Fruit fly (Drosophila melanogaster) whole organism, prepupa: ENCODE data around the gene CG31102.
A peak's percentile ranks its signal among the peaks of the same experiment; 100 is the strongest.

Experiments used
- Blimp-1 ChIP-seq: fragments of 200-800 bp; sonication (Bioruptor generic); optimal IDR thresholded peaks from 3 replicates; lab custom pipeline; 2017; ENCODE audit warnings: missing biosample characterization, missing genetic modification characterization, mild to moderate bottlenecking, moderate library complexity, missing genetic modification reagents
- CG10631 ChIP-seq: fragments of 200-800 bp; sonication (Bioruptor generic); optimal IDR thresholded peaks from 2 replicates; lab custom pipeline; 2016; ENCODE audit warnings: missing biosample characterization, missing genetic modification characterization
- CG11294 ChIP-seq: fragments of 200-800 bp; sonication (Bioruptor generic); IDR thresholded peaks from 2 replicates; pipeline ENCODE4 v1.3.6; 2022; ENCODE audit warnings: missing biosample characterization, missing genetic modification characterization
- CG1621 ChIP-seq: fragments of 200-800 bp; sonication (Bioruptor generic); optimal IDR thresholded peaks from 3 replicates; lab custom pipeline; 2018; ENCODE audit warnings: missing biosample characterization, mild to moderate bottlenecking, missing genetic modification characterization
- CG31627 ChIP-seq: fragments of 200-800 bp; sonication (Bioruptor generic); optimal IDR thresholded peaks from 3 replicates; lab custom pipeline; 2016; ENCODE audit warnings: missing biosample characterization, missing genetic modification characterization
- CG34406 ChIP-seq: fragments of 200-800 bp; sonication (Bioruptor generic); optimal IDR thresholded peaks from 3 replicates; lab custom pipeline; 2016; ENCODE audit warnings: missing biosample characterization, missing genetic modification characterization
- CG6792 ChIP-seq: fragments of 200-800 bp; sonication (Bioruptor generic); optimal IDR thresholded peaks from 3 replicates; lab custom pipeline; 2016; ENCODE audit warnings: missing biosample characterization, missing genetic modification characterization
- CG8319 ChIP-seq: fragments of 200-800 bp; sonication (Bioruptor generic); optimal IDR thresholded peaks from 3 replicates; lab custom pipeline; 2016; ENCODE audit warnings: missing biosample characterization, missing genetic modification characterization
- Eip75B ChIP-seq: fragments of 200-800 bp; sonication (Bioruptor generic); optimal IDR thresholded peaks from 3 replicates; lab custom pipeline; 2016; ENCODE audit warnings: missing biosample characterization, missing genetic modification characterization
- Eip78C ChIP-seq: fragments of 200-800 bp; sonication (Bioruptor generic); peaks from one replicate; lab custom pipeline; 2016; ENCODE audit warnings: missing biosample characterization, missing genetic modification characterization
- Ets21C ChIP-seq: fragments of 200-800 bp; sonication (Bioruptor generic); optimal IDR thresholded peaks from 3 replicates; lab custom pipeline; 2016; ENCODE audit warnings: missing biosample characterization, missing genetic modification characterization
- Hr38 ChIP-seq: sonication (Bioruptor generic); optimal IDR thresholded peaks from 2 replicates; lab custom pipeline; 2016; ENCODE audit warnings: missing biosample characterization, missing genetic modification characterization
- Hr39 ChIP-seq: fragments of 200-800 bp; sonication (Bioruptor generic); optimal IDR thresholded peaks from 2 replicates; lab custom pipeline; 2016; ENCODE audit warnings: missing biosample characterization, missing genetic modification characterization
- Hr4 ChIP-seq: fragments of 200-800 bp; sonication (Bioruptor generic); optimal IDR thresholded peaks from 3 replicates; lab custom pipeline; 2016; ENCODE audit warnings: missing biosample characterization, missing genetic modification characterization
- Lpt ChIP-seq: fragments of 200-800 bp; sonication (Bioruptor generic); optimal IDR thresholded peaks from 3 replicates; lab custom pipeline; 2016; ENCODE audit warnings: missing biosample characterization, missing genetic modification characterization
- Met ChIP-seq: fragments of 200-800 bp; sonication (Bioruptor generic); optimal IDR thresholded peaks from 3 replicates; lab custom pipeline; 2016; ENCODE audit warnings: missing biosample characterization, missing genetic modification characterization
- Smox ChIP-seq: fragments of 200-800 bp; sonication (Bioruptor generic); optimal IDR thresholded peaks from 3 replicates; lab custom pipeline; 2016; ENCODE audit warnings: missing biosample characterization, missing genetic modification characterization
- Sox15 ChIP-seq: fragments of 200-800 bp; sonication (Bioruptor generic); optimal IDR thresholded peaks from 3 replicates; lab custom pipeline; 2016; ENCODE audit warnings: missing biosample characterization, missing genetic modification characterization
- acj6 ChIP-seq: fragments of 200-800 bp; sonication (Bioruptor generic); optimal IDR thresholded peaks from 3 replicates; lab custom pipeline; 2016; ENCODE audit warnings: missing biosample characterization, missing genetic modification characterization
- cyc ChIP-seq: fragments of 200-800 bp; sonication (Bioruptor generic); optimal IDR thresholded peaks from 3 replicates; lab custom pipeline; 2016; ENCODE audit warnings: missing biosample characterization, missing genetic modification characterization
- dac ChIP-seq: fragments of 200-800 bp; sonication (Bioruptor generic); optimal IDR thresholded peaks from 2 replicates; lab custom pipeline; 2017; ENCODE audit warnings: missing biosample characterization, mild to moderate bottlenecking, missing genetic modification characterization
- dsx ChIP-seq: fragments of 200-800 bp; optimal IDR thresholded peaks from 3 replicates; lab custom pipeline; 2019; ENCODE audit warnings: missing biosample characterization, mild to moderate bottlenecking, missing genetic modification characterization, moderate library complexity; ENCODE audit not compliant: poor library complexity, severe bottlenecking
- esn ChIP-seq: fragments of 200-800 bp; sonication (Bioruptor generic); optimal IDR thresholded peaks from 2 replicates; lab custom pipeline; 2016; ENCODE audit warnings: missing biosample characterization, mild to moderate bottlenecking, missing genetic modification characterization, moderate library complexity
- fd59A ChIP-seq: fragments of 200-800 bp; sonication (Bioruptor generic); optimal IDR thresholded peaks from 2 replicates; lab custom pipeline; 2017; ENCODE audit warnings: missing biosample characterization, mild to moderate bottlenecking, missing genetic modification characterization, missing genetic modification reagents
- fd85E ChIP-seq: fragments of 200-800 bp; sonication (Bioruptor generic); optimal IDR thresholded peaks from 3 replicates; lab custom pipeline; 2016; ENCODE audit warnings: missing biosample characterization, missing genetic modification characterization
- fkh ChIP-seq: fragments of 200-800 bp; sonication (Bioruptor generic); optimal IDR thresholded peaks from 3 replicates; lab custom pipeline; 2017; ENCODE audit warnings: missing biosample characterization, mild to moderate bottlenecking, missing genetic modification characterization, moderate library complexity
- lz ChIP-seq: fragments of 200-800 bp; sonication (Bioruptor generic); optimal IDR thresholded peaks from 3 replicates; lab custom pipeline; 2016; ENCODE audit warnings: missing biosample characterization, missing genetic modification characterization
- net ChIP-seq: fragments of 200-800 bp; sonication (Bioruptor generic); optimal IDR thresholded peaks from 3 replicates; lab custom pipeline; 2016; ENCODE audit warnings: missing biosample characterization, missing genetic modification characterization
- pdm3 ChIP-seq: fragments of 200-800 bp; sonication (Bioruptor generic); optimal IDR thresholded peaks from 3 replicates; lab custom pipeline; 2016; ENCODE audit warnings: missing biosample characterization, missing genetic modification characterization
- ss ChIP-seq, 2 experiments: fragments of 200-800 bp; sonication (Bioruptor generic); optimal IDR thresholded peaks; 2 replicates in 1 of 2; 3 replicates in 1 of 2; lab custom pipeline; 2017 to 2018; ENCODE audit warnings: mild to moderate bottlenecking in 2 of 2, missing biosample characterization in 2 of 2, missing genetic modification characterization in 2 of 2, moderate library complexity in 1 of 2
- svp ChIP-seq: fragments of 200-800 bp; sonication (Bioruptor generic); peaks from one replicate; lab custom pipeline; 2016; ENCODE audit warnings: missing biosample characterization, missing genetic modification characterization
- vri ChIP-seq: fragments of 200-800 bp; sonication (Bioruptor generic); optimal IDR thresholded peaks from 3 replicates; lab custom pipeline; 2016; ENCODE audit warnings: missing biosample characterization, mild to moderate bottlenecking, missing genetic modification characterization

CG31102 gene

DNA sequence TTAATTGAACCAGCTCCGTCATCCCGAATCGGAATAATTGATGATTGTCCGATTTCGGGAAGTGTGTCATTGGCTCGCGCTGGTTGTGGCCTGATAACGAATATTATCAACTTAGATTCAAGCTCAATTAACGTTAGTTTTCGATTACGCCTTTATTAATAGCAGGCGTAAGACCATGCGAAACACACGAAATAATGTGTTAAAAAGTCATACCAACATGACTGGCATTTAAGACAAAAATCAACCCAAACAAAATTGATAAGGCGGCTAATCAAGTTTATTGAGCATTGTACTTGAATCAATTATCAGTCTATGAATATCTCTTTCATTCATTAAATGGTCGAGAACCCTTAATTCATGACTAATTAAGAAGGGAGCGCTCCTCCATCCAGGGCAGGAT lies 13.8 kb upstream of the CG31102 start:
- TF ChIP-seq vri (peak; percentile 9), dac (GFP tag; lab: Kevin White, UChicago) (no peak), ss (GFP tag; optimal IDR thresholded peaks at IDR 0.05; lab: Kevin White, UChicago) (no peak), CG10631 (GFP tag; lab: Kevin White, UChicago) (no peak)

DNA sequence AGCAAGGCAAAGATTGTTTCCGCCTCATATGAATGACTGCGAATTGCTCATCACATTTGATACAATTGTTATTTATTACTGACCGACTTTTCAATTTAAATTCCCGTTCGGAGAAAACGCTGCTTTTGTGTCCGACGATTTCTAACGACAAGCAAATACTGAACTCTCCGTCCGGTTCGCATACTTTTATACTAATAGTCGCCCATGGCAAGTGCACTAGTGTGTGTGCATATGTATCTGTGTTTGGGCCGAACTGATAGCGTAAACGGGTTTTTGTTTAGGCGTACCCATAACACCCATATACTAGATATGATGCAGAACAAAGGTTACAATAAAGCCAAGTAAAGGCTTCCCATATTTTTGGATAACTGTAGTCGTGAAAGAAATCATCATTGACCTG lies 12.8 kb upstream of the CG31102 start, which contains the start of gene CG10550:
Gene CG10550, minus strand, starts transcription at position 164 of the 400 bp plus-strand sequence.
- TF ChIP-seq Hr38 (GFP tag; lab: Kevin White, UChicago) (no peak), CG8319 (no peak), CG34406 (GFP tag; lab: Kevin White, UChicago) (no peak), acj6 (GFP tag; lab: Kevin White, UChicago) (no peak), CG6792 (no peak), Smox (GFP tag; lab: Kevin White, UChicago) (no peak), lz (GFP tag; lab: Kevin White, UChicago) (no peak), CG10631 (GFP tag; lab: Kevin White, UChicago) (no peak), pdm3 (GFP tag; lab: Kevin White, UChicago) (no peak), Eip75B (no peak), vri (no peak), esn (GFP tag; lab: Kevin White, UChicago) (no peak), fd85E (GFP tag; lab: Kevin White, UChicago) (no peak), Met (GFP tag; lab: Kevin White, UChicago) (no peak)
- TF ChIP-seq, all 60 proteins: peak for 0

dm6 chr3R:25305822-25306544 lies 10.6 kb upstream of the CG31102 start:
- TF ChIP-seq net (GFP tag; lab: Kevin White, UChicago) (no peak), fkh (GFP tag; lab: Kevin White, UChicago) (peak; percentile 56), vri (peak; percentile 26)

DNA sequence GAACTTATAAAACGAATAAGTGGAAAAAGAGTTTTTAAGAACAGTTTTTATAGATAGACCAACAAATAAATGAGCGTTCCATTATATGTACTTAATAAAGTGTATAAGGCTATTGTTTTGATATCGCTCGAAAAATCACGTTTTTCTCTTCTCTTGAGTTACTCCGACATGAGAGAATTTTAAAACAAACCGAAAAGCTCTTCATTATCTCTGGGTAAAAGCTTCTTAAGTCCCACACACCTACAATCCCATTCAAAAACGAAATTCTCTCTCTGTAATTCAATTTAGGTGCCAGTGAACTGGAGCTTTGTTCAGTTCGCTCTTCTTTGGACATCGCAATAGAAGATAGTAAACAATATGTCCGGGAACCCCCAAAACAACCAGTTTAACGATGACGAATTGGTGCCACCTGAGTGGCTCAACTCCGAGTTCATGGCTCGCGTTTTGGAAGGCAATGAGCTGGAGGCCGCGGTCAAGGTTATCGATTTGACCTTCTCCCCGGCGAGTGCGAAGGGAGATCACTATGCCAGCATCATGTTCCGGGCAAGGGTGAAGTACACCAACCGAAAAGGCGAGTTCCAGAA lies 8.6 kb upstream of the CG31102 start, which contains the start of gene CG31436:
Gene CG31436, plus strand, starts transcription at position 281 of the 584 bp plus-strand sequence.
- TF ChIP-seq CG11294 (no peak), dac (GFP tag; lab: Kevin White, UChicago) (no peak), acj6 (GFP tag; lab: Kevin White, UChicago) (no peak), Eip78C (GFP tag; lab: Kevin White, UChicago) (no peak), fd59A (GFP tag; lab: Kevin White, UChicago) (no peak), Eip75B (no peak), svp (GFP tag; lab: Kevin White, UChicago) (peak; percentile 97), Blimp-1 (GFP tag; lab: Kevin White, UChicago) (no peak), fkh (GFP tag; lab: Kevin White, UChicago) (peak; percentile 45), Ets21C (GFP tag; lab: Kevin White, UChicago) (no peak), Lpt (GFP tag; lab: Kevin White, UChicago) (no peak), Hr39 (no peak), CG1621 (no peak)

- TF ChIP-seq acj6 (GFP tag; lab: Kevin White, UChicago) (no peak), esn (GFP tag; lab: Kevin White, UChicago) (no peak), CG31627 (no peak), Hr4 (no peak), dsx (no peak), cyc (no peak), Sox15 (GFP tag; lab: Kevin White, UChicago) (no peak), net (GFP tag; lab: Kevin White, UChicago) (no peak)
Measured at dm6 chr3R:25302239-25302638, 6.8 kb upstream of the CG31102 start, which contains the start of gene CG31370. Gene CG31370 (plus strand): TSS chr3R:25302464.
